Fruit fly (Drosophila melanogaster) whole organism, adult: Measurements from ENCODE around the gene mRpL36.

Source experiments
- CG1620 ChIP-seq: fragments of 200-800 bp; sonication (Bioruptor generic); optimal IDR thresholded peaks from 2 replicates; lab custom pipeline; 2016; ENCODE audit warnings: missing biosample characterization, missing genetic modification characterization
- CG33017 ChIP-seq: fragments of 200-800 bp; sonication (Bioruptor generic); optimal IDR thresholded peaks from 2 replicates; lab custom pipeline; 2018; ENCODE audit warnings: missing biosample characterization, mild to moderate bottlenecking, missing genetic modification characterization, moderate library complexity
- CG7045 ChIP-seq: fragments of 200-800 bp; sonication (Bioruptor generic); optimal IDR thresholded peaks from 2 replicates; lab custom pipeline; 2017; ENCODE audit warnings: missing biosample characterization, mild to moderate bottlenecking, missing genetic modification characterization
- CG7101 ChIP-seq: fragments of 200-800 bp; sonication (Bioruptor generic); optimal IDR thresholded peaks from 2 replicates; lab custom pipeline; 2018; ENCODE audit warnings: missing biosample characterization, mild to moderate bottlenecking, missing genetic modification characterization, moderate library complexity
- Hr96 ChIP-seq: fragments of 200-800 bp; sonication (Bioruptor generic); optimal IDR thresholded peaks from 2 replicates; lab custom pipeline; 2016; ENCODE audit warnings: missing biosample characterization, missing genetic modification characterization
- cic ChIP-seq: fragments of 200-800 bp; sonication (Bioruptor generic); optimal IDR thresholded peaks from 2 replicates; lab custom pipeline; 2017; ENCODE audit warnings: missing biosample characterization, mild to moderate bottlenecking, missing genetic modification characterization, moderate library complexity
- cnc ChIP-seq, 2 experiments: fragments of >200 bp; optimal IDR thresholded peaks; 2 replicates each; lab custom pipeline; 2017
- kay ChIP-seq: fragments of 200-800 bp; sonication (Bioruptor generic); peaks from one replicate; lab custom pipeline; 2016; ENCODE audit warnings: missing biosample characterization, missing genetic modification characterization, borderline replicate concordance
- toe ChIP-seq: fragments of 200-800 bp; sonication (Bioruptor generic); optimal IDR thresholded peaks from 2 replicates; lab custom pipeline; 2016; ENCODE audit warnings: missing biosample characterization, missing genetic modification characterization

dm6 chr3L:8110171-8110570 is 14.8 kb downstream of the mRpL36 start, which contains the start of gene Nulp1:
- TF ChIP-seq CG1620 (GFP tag; lab: Kevin White, UChicago) (peak; percentile 57), CG33017 (tag; lab: Kevin White, UChicago) (peak; percentile 2), cic (GFP tag; lab: Kevin White, UChicago) (no peak), CG7045 (GFP tag; lab: Kevin White, UChicago) (no peak), kay (GFP tag; lab: Kevin White, UChicago) (no peak), CG7101 (peak; percentile 22), cnc (optimal IDR thresholded peaks at IDR 0.05; lab: Kevin White, UChicago) (no peak), Hr96 (GFP tag; lab: Kevin White, UChicago) (no peak), toe (GFP tag; lab: Kevin White, UChicago) (no peak)
